Fruit fly (Drosophila melanogaster) whole organism, adult: ENCODE results near the gene grass.

Experiments
- CG11617 ChIP-seq: fragments of 200-800 bp; sonication (Bioruptor generic); optimal IDR thresholded peaks from 2 replicates; lab custom pipeline; 2017; ENCODE audit warnings: mild to moderate bottlenecking, missing biosample characterization, missing genetic modification reagents, missing genetic modification characterization
- CG12768 ChIP-seq: fragments of 200-800 bp; sonication (Bioruptor generic); optimal IDR thresholded peaks from 2 replicates; lab custom pipeline; 2017; ENCODE audit warnings: missing biosample characterization, missing genetic modification characterization, mild to moderate bottlenecking, moderate library complexity, missing genetic modification reagents
- CG14711 ChIP-seq: fragments of 200-800 bp; sonication (Bioruptor generic); optimal IDR thresholded peaks from 2 replicates; lab custom pipeline; 2018; ENCODE audit warnings: missing biosample characterization, mild to moderate bottlenecking, missing genetic modification characterization, moderate library complexity
- CG1620 ChIP-seq: fragments of 200-800 bp; sonication (Bioruptor generic); optimal IDR thresholded peaks from 2 replicates; lab custom pipeline; 2016; ENCODE audit warnings: missing biosample characterization, missing genetic modification characterization
- CG33017 ChIP-seq: fragments of 200-800 bp; sonication (Bioruptor generic); optimal IDR thresholded peaks from 2 replicates; lab custom pipeline; 2018; ENCODE audit warnings: missing biosample characterization, mild to moderate bottlenecking, missing genetic modification characterization, moderate library complexity
- CG5204 ChIP-seq: fragments of 200-800 bp; sonication (Bioruptor generic); optimal IDR thresholded peaks from 2 replicates; lab custom pipeline; 2016; ENCODE audit warnings: missing biosample characterization, missing genetic modification characterization
- CG7045 ChIP-seq: fragments of 200-800 bp; sonication (Bioruptor generic); optimal IDR thresholded peaks from 2 replicates; lab custom pipeline; 2017; ENCODE audit warnings: missing biosample characterization, mild to moderate bottlenecking, missing genetic modification characterization
- CG7101 ChIP-seq: fragments of 200-800 bp; sonication (Bioruptor generic); optimal IDR thresholded peaks from 2 replicates; lab custom pipeline; 2018; ENCODE audit warnings: missing biosample characterization, mild to moderate bottlenecking, missing genetic modification characterization, moderate library complexity
- Clk ChIP-seq: fragments of 200-800 bp; sonication (Bioruptor generic); optimal IDR thresholded peaks from 2 replicates; lab custom pipeline; 2017; ENCODE audit warnings: missing biosample characterization, missing genetic modification characterization
- Crg-1 ChIP-seq: fragments of 200-800 bp; sonication (Bioruptor generic); optimal IDR thresholded peaks from 2 replicates; lab custom pipeline; 2016; ENCODE audit warnings: missing biosample characterization, missing genetic modification characterization
- Hr96 ChIP-seq: fragments of 200-800 bp; sonication (Bioruptor generic); optimal IDR thresholded peaks from 2 replicates; lab custom pipeline; 2016; ENCODE audit warnings: missing biosample characterization, missing genetic modification characterization
- Mnt ChIP-seq: fragments of 200-800 bp; sonication (Bioruptor generic); optimal IDR thresholded peaks from 2 replicates; lab custom pipeline; 2016; ENCODE audit warnings: missing biosample characterization, mild to moderate bottlenecking, missing genetic modification characterization
- bab1 ChIP-seq: fragments of 200-800 bp; sonication (Bioruptor generic); optimal IDR thresholded peaks from 3 replicates; lab custom pipeline; 2019; ENCODE audit warnings: missing biosample characterization, mild to moderate bottlenecking, missing genetic modification characterization, moderate library complexity
- cic ChIP-seq: fragments of 200-800 bp; sonication (Bioruptor generic); optimal IDR thresholded peaks from 2 replicates; lab custom pipeline; 2017; ENCODE audit warnings: missing biosample characterization, mild to moderate bottlenecking, missing genetic modification characterization, moderate library complexity
- cnc ChIP-seq, 2 experiments: fragments of >200 bp; optimal IDR thresholded peaks; 2 replicates each; lab custom pipeline; 2017
- kay ChIP-seq: fragments of 200-800 bp; sonication (Bioruptor generic); peaks from one replicate; lab custom pipeline; 2016; ENCODE audit warnings: missing biosample characterization, missing genetic modification characterization, borderline replicate concordance
- ovo ChIP-seq: fragments of 200-800 bp; sonication (Bioruptor generic); optimal IDR thresholded peaks from 2 replicates; lab custom pipeline; 2016; ENCODE audit warnings: missing biosample characterization, missing genetic modification characterization
- pad ChIP-seq: fragments of 200-800 bp; sonication (Bioruptor generic); optimal IDR thresholded peaks from 3 replicates; lab custom pipeline; 2017; ENCODE audit warnings: missing biosample characterization, missing genetic modification characterization, mild to moderate bottlenecking, moderate library complexity, missing genetic modification reagents
- tj ChIP-seq: fragments of 200-800 bp; sonication (Bioruptor generic); optimal IDR thresholded peaks from 3 replicates; lab custom pipeline; 2017; ENCODE audit warnings: missing biosample characterization, mild to moderate bottlenecking, missing genetic modification characterization, moderate library complexity

grass gene

dm6 chr3R:27165416-27165982 is 7.8 kb downstream of the grass start, which contains the start of the genes CG34293 and spn-D:
TSS of gene CG34293 (minus strand) at chr3R:27165575.
TSS of gene spn-D (plus strand) at chr3R:27165716.
- TF ChIP-seq Crg-1 (GFP tag; lab: Kevin White, UChicago) (no peak), bab1 (GFP tag; lab: Kevin White, UChicago) (peak; percentile 59), kay (GFP tag; lab: Kevin White, UChicago) (peak; percentile 62), CG1620 (GFP tag; lab: Kevin White, UChicago) (no peak), cnc (optimal IDR thresholded peaks at IDR 0.05; lab: Kevin White, UChicago) (no peak), pad (GFP tag; lab: Kevin White, UChicago) (no peak), Clk (GFP tag; lab: Kevin White, UChicago) (no peak)

dm6 chr3R:27167350-27167749 is 9.6 kb downstream of the grass start:
- TF ChIP-seq CG7101 (tag; lab: Kevin White, UChicago) (no peak), pad (GFP tag; lab: Kevin White, UChicago) (no peak), CG1620 (GFP tag; lab: Kevin White, UChicago) (no peak), CG12768 (no peak), CG33017 (tag; lab: Kevin White, UChicago) (no peak), CG5204 (GFP tag; lab: Kevin White, UChicago) (no peak), ovo (no peak), cic (GFP tag; lab: Kevin White, UChicago) (no peak), CG11617 (GFP tag; lab: Kevin White, UChicago) (no peak), tj (GFP tag; lab: Kevin White, UChicago) (no peak), Crg-1 (GFP tag; lab: Kevin White, UChicago) (no peak), bab1 (GFP tag; lab: Kevin White, UChicago) (no peak), Clk (GFP tag; lab: Kevin White, UChicago) (no peak), CG7045 (GFP tag; lab: Kevin White, UChicago) (no peak), Mnt (GFP tag; lab: Kevin White, UChicago) (no peak)

- TF ChIP-seq CG12768 (no peak), CG14711 (tag; lab: Kevin White, UChicago) (no peak), CG11617 (GFP tag; lab: Kevin White, UChicago) (no peak), CG7045 (GFP tag; lab: Kevin White, UChicago) (no peak), CG1620 (GFP tag; lab: Kevin White, UChicago) (no peak), Crg-1 (GFP tag; lab: Kevin White, UChicago) (no peak), tj (GFP tag; lab: Kevin White, UChicago) (no peak)
Observed at dm6 chr3R:27171153-27171552, 13.4 kb downstream of the grass start.

dm6 chr3R:27175710-27176109 is 18.0 kb downstream of the grass start:
- no peak for TF ChIP-seq CG33017 (tag; lab: Kevin White, UChicago)
- no peak for TF ChIP-seq CG5204 (GFP tag; lab: Kevin White, UChicago)
- TF ChIP-seq CG12768 = no peak
- TF ChIP-seq kay (GFP tag; lab: Kevin White, UChicago) = no peak

- TF ChIP-seq CG11617 (GFP tag; lab: Kevin White, UChicago) = no peak
- no peak for TF ChIP-seq Clk (GFP tag; lab: Kevin White, UChicago)
- TF ChIP-seq bab1 (GFP tag; lab: Kevin White, UChicago) = no peak
- TF ChIP-seq ovo = no peak
- TF ChIP-seq CG5204 (GFP tag; lab: Kevin White, UChicago) = no peak
- TF ChIP-seq Crg-1 (GFP tag; lab: Kevin White, UChicago) = no peak
- TF ChIP-seq tj (GFP tag; lab: Kevin White, UChicago) = no peak
- TF ChIP-seq CG7101 (tag; lab: Kevin White, UChicago) = no peak
- TF ChIP-seq cnc (optimal IDR thresholded peaks at IDR 0.05; lab: Kevin White, UChicago) = no peak
- TF ChIP-seq Mnt (GFP tag; lab: Kevin White, UChicago) = no peak
- TF ChIP-seq Hr96 (GFP tag; lab: Kevin White, UChicago) = no peak
- no peak for TF ChIP-seq kay (GFP tag; lab: Kevin White, UChicago)
Observed at dm6 chr3R:27177567-27177966, 19.8 kb downstream of the grass start.

- no peak for TF ChIP-seq ovo
- TF ChIP-seq CG12768 = no peak
- no peak for TF ChIP-seq CG1620 (GFP tag; lab: Kevin White, UChicago)
- TF ChIP-seq CG5204 (GFP tag; lab: Kevin White, UChicago) = no peak
- TF ChIP-seq bab1 (GFP tag; lab: Kevin White, UChicago) = no peak
- TF ChIP-seq CG33017 (tag; lab: Kevin White, UChicago) = no peak
- no peak for TF ChIP-seq pad (GFP tag; lab: Kevin White, UChicago)
- no peak for TF ChIP-seq Crg-1 (GFP tag; lab: Kevin White, UChicago)
- no peak for TF ChIP-seq cnc (optimal IDR thresholded peaks at IDR 0.05; lab: Kevin White, UChicago)
Observed at dm6 chr3R:27178546-27179375, 21.0 kb downstream of the grass start.
